Worm (Caenorhabditis elegans): ENCODE results near the gene acdh-8.
A peak's percentile ranks its signal among the peaks of the same experiment; 100 is the strongest.

DNA sequence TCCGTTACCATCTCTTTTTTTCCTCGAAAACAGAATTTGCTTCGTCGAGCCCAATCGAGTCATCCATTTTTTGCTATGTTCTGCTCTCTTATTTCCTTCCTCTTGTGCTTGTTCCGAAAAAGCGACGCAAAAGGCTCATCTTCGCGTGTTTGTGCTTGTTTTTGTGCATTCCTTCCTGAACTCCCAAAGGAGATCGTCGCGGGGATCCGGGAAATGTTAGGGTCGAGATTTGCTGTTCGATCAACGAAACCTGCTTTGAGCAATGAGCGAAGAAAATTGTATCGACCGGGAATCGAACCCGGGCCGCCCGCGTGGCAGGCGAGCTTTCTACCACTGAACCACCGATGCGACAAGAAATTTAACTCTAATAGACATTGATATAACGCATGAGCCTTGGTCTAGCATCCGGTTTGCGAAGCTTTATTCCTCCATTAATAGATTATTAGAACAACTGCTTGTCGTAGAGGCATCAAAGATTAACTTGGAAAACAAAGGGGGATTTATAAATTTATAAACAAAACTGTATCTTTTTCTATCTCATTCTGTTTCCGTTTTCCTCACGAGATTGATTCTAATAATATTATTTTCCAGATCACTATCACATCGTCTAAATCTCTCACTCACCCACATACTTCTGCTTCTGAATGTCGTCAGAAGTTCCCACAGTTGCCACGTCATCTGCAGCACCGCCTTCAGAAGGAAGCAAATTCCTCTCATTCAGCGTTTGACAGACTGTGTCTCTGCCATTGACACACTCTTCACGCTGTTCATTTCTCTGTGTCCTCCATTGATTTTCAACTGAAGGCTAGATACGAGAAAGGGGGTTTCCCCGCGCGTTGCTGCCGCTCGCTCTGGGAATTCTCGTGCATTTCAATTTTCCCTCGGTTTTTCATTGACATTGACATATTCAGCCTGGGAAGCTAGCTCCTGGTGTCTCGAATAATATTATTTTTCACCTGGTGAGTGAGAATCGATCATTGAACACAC, 12.1 kb upstream of the acdh-8 start, which contains the start of gene K05F1.6:
- no peak for TF ChIP-seq ceh-22 (tag; optimal IDR thresholded peaks at IDR 0.05)
- TF ChIP-seq unc-55 (GFP tag; optimal IDR thresholded peaks at IDR 0.05) = peak; percentile 12
- TF ChIP-seq pha-4 (tag; optimal IDR thresholded peaks at IDR 0.05) = no peak
- peak; percentile 67 for TF ChIP-seq sox-4 (tag; optimal IDR thresholded peaks at IDR 0.05)
- TF ChIP-seq ama-1 (optimal IDR thresholded peaks at IDR 0.05) = no peak
